Fruit fly (Drosophila melanogaster): ENCODE results near the gene Cox10.

Cox10 gene

dm6 chr2L:10310614-10311382 is 20.5 kb upstream of the Cox10 start, which contains the start of gene Cdk5alpha:
Gene Cdk5alpha, minus strand, starts transcription at chr2L:10310956.
- TF ChIP-seq CG14655 (GFP tag; optimal IDR thresholded peaks at IDR 0.05) = no peak
- TF ChIP-seq Pif1B (GFP tag; optimal IDR thresholded peaks at IDR 0.05) = no peak
- no peak for TF ChIP-seq fd96Ca (GFP tag; IDR thresholded peaks at IDR 0.05)
- no peak for TF ChIP-seq CG13204 (GFP tag; optimal IDR thresholded peaks at IDR 0.05)
- TF ChIP-seq rn (GFP tag; IDR thresholded peaks at IDR 0.05) = no peak
- TF ChIP-seq CG9948 (tag; optimal IDR thresholded peaks at IDR 0.05) = no peak
- no peak for TF ChIP-seq Snoo (tag; optimal IDR thresholded peaks at IDR 0.05)

dm6 chr2L:10311822-10312221 is 19.4 kb upstream of the Cox10 start:
- TF ChIP-seq CG4496 (GFP tag; IDR thresholded peaks at IDR 0.05) (no peak), CG9948 (tag; optimal IDR thresholded peaks at IDR 0.05) (no peak), Snoo (tag; optimal IDR thresholded peaks at IDR 0.05) (no peak), CG14655 (GFP tag; optimal IDR thresholded peaks at IDR 0.05) (no peak), rn (GFP tag; IDR thresholded peaks at IDR 0.05) (no peak), CG8159 (tag; optimal IDR thresholded peaks at IDR 0.05) (no peak)

DNA sequence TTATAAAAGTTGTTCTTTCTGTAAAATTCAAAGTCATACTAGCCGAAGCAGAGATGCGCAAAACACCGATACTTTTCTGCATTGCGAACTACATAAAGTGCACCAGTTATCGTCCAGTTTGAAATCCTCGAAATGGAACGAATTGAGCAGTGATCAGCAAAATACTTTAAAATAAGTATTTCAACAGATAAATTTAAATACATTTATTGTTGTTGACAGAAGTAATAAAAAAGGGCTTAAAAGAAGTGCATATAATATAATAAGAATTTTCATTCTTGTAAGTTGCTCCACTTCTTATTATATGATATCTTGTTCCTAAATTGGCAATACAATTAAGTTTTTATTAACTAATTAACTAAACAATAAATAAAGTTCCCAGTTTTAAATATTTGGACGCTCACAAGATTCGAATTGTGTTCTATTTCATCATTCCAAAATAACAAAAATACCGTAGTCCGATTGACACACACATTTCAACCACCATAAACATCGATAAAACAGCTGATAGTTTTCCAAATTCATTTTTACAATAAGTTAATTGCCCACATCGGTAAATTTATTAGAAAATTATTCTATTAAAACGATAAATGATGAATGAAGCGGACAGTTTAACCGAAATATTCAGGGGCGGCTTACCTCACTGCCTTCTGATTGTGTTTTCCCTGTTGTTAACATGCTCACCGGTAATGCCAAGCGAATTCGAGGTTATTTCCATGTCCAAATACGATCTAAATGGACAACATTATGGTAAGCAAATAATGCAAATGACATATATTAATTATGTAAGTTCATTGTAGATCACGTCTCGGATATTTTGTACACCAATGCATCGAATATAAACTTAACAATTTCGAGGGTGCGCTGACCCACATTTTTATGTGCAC is 16.7 kb upstream of the Cox10 start, which contains the start of the genes Usp14 and CG4972:
Gene Usp14, minus strand, starts transcription at position 70 of the 884 bp plus-strand sequence.
Gene CG4972, plus strand, starts transcription at position 466 of the 884 bp plus-strand sequence.
- TF ChIP-seq CG15710 (tag; optimal IDR thresholded peaks at IDR 0.05) (peak; percentile 24), EcR (GFP tag; optimal IDR thresholded peaks at IDR 0.05) (peak; percentile 27), rn (GFP tag; IDR thresholded peaks at IDR 0.05) (no peak)

- TF ChIP-seq CG14655 (GFP tag; optimal IDR thresholded peaks at IDR 0.05) = no peak
- no peak for TF ChIP-seq CG10348 (GFP tag; IDR thresholded peaks at IDR 0.05)
- no peak for TF ChIP-seq CG32121 (GFP tag; IDR thresholded peaks at IDR 0.05)
- no peak for TF ChIP-seq Ets98B (GFP tag; IDR thresholded peaks at IDR 0.05)
- TF ChIP-seq gl (tag; optimal IDR thresholded peaks at IDR 0.05) = no peak
- TF ChIP-seq fd96Ca (GFP tag; IDR thresholded peaks at IDR 0.05) = no peak
Measured at dm6 chr2L:10315888-10316287, 15.4 kb upstream of the Cox10 start.

DNA sequence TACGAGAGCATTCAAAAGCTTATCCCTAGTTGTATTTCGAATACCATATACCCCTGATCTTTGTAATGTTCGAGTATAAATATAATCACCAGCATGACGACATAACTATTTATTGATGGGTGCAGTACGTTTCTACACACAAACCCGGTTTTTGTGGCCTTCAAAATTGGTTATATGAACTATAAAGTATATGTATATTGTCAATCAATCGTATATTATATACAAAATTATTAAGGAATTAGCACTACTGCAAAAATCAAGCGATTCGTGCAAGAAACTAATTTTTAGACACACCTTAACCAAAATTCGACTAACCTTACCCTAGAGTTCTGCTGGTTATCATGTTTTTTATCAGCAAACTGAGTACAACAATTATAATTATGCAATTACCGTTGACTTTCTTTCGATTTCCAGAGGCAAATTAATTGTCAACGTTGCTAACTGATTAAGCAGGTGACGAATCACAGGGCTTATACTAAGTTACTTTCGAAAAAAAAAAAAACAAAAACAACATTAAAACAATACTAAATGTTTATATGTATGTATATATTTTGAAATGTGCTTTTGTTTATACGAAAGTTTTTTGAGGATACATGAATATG is 11.0 kb upstream of the Cox10 start:
- TF ChIP-seq CG32121 (GFP tag; IDR thresholded peaks at IDR 0.05) (no peak), CG4496 (GFP tag; IDR thresholded peaks at IDR 0.05) (no peak), D1 (tag; optimal IDR thresholded peaks at IDR 0.05) (no peak), CG12605 (GFP tag; IDR thresholded peaks at IDR 0.05) (no peak), CG8159 (tag; optimal IDR thresholded peaks at IDR 0.05) (no peak), Snoo (tag; optimal IDR thresholded peaks at IDR 0.05) (no peak), CG8301 (tag; optimal IDR thresholded peaks at IDR 0.05) (no peak)

DNA sequence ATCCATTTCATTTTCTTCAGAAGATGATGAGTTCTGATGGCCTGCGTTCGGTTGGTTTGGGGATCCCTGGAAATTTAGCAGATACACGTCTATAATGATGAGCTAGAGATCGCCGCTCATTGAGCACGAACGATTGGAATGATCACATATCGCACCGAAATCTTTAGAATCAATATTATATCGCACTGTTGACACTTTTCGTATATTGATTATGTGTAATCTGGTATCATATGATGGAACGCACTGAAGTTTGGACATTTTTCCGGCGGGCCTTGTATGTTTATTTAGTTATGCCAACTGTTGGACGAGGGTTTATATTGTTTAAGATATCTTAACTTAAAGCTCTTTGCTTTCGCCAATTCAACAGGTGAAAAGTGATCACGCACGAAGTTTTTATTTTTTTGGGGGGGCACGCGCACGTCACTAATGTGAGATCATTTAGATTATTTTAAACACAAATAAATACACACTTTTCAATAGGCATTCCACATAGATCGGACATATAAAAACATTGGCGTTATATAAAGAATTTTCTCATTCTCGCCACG is 10.2 kb upstream of the Cox10 start:
- TF ChIP-seq CG14655 (GFP tag; optimal IDR thresholded peaks at IDR 0.05) = no peak
- TF ChIP-seq Pif1B (GFP tag; optimal IDR thresholded peaks at IDR 0.05) = no peak
- no peak for TF ChIP-seq CG32121 (GFP tag; IDR thresholded peaks at IDR 0.05)
- TF ChIP-seq D1 (tag; optimal IDR thresholded peaks at IDR 0.05) = no peak
- TF ChIP-seq Snoo (tag; optimal IDR thresholded peaks at IDR 0.05) = no peak
- TF ChIP-seq CG13204 (GFP tag; optimal IDR thresholded peaks at IDR 0.05) = no peak
- no peak for TF ChIP-seq CG8301 (tag; optimal IDR thresholded peaks at IDR 0.05)
- TF ChIP-seq fd96Ca (GFP tag; IDR thresholded peaks at IDR 0.05) = no peak
- no peak for TF ChIP-seq CG12605 (GFP tag; IDR thresholded peaks at IDR 0.05)
- TF ChIP-seq EcR (GFP tag; optimal IDR thresholded peaks at IDR 0.05) = no peak
- TF ChIP-seq CG4496 (GFP tag; IDR thresholded peaks at IDR 0.05) = no peak
- no peak for TF ChIP-seq gl (tag; optimal IDR thresholded peaks at IDR 0.05)
- no peak for TF ChIP-seq CG8159 (tag; optimal IDR thresholded peaks at IDR 0.05)
- TF ChIP-seq CG15710 (tag; optimal IDR thresholded peaks at IDR 0.05) = no peak
- no peak for TF ChIP-seq CG10348 (GFP tag; IDR thresholded peaks at IDR 0.05)
- no peak for TF ChIP-seq rn (GFP tag; IDR thresholded peaks at IDR 0.05)
- no peak for TF ChIP-seq CG9948 (tag; optimal IDR thresholded peaks at IDR 0.05)
- TF ChIP-seq Ets98B (GFP tag; IDR thresholded peaks at IDR 0.05) = no peak
- no peak for TF ChIP-seq Pif1A (GFP tag; optimal IDR thresholded peaks at IDR 0.05)

DNA sequence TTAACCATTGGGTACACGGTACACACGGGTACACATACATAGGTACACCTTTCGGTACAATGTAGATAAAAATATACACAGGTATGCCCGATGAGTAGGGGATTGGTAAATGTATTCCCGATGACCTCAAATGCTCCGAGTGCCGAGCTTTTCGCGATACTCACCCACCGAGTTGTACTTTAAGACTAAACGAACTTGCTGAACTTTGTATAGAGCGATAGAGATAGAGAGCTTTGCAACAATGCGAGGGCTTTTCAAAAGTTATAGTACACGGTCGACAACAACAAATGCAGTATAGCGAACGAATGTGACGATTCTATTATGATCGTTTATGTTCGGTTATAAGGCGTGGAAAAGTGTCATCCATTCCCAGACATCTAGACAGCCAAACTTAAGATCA is 9.7 kb upstream of the Cox10 start:
- no peak for TF ChIP-seq CG8301 (tag; optimal IDR thresholded peaks at IDR 0.05)
- no peak for TF ChIP-seq Snoo (tag; optimal IDR thresholded peaks at IDR 0.05)
- TF ChIP-seq gl (tag; optimal IDR thresholded peaks at IDR 0.05) = peak; percentile 42
- no peak for TF ChIP-seq Pif1A (GFP tag; optimal IDR thresholded peaks at IDR 0.05)
- TF ChIP-seq CG9948 (tag; optimal IDR thresholded peaks at IDR 0.05) = no peak
- TF ChIP-seq CG12605 (GFP tag; IDR thresholded peaks at IDR 0.05) = no peak
- TF ChIP-seq Ets98B (GFP tag; IDR thresholded peaks at IDR 0.05) = no peak; the same call in 1 of the 2 replicates
- no peak for TF ChIP-seq D1 (tag; optimal IDR thresholded peaks at IDR 0.05)
- TF ChIP-seq EcR (GFP tag; optimal IDR thresholded peaks at IDR 0.05) = peak; percentile 90
- TF ChIP-seq CG8159 (tag; optimal IDR thresholded peaks at IDR 0.05) = no peak
- peak; percentile 51; the same call in 1 of the 2 replicates for TF ChIP-seq CG32121 (GFP tag; IDR thresholded peaks at IDR 0.05)
- no peak for TF ChIP-seq CG15710 (tag; optimal IDR thresholded peaks at IDR 0.05)
- TF ChIP-seq CG10348 (GFP tag; IDR thresholded peaks at IDR 0.05) = no peak
- no peak for TF ChIP-seq CG4496 (GFP tag; IDR thresholded peaks at IDR 0.05)
- no peak for TF ChIP-seq rn (GFP tag; IDR thresholded peaks at IDR 0.05)
